Fruit fly (Drosophila melanogaster) whole organism, wandering third instar larva: ENCODE results near the gene GILT1.

ENCODE experiments used
- CG32264 ChIP-seq: fragments of 200-800 bp; sonication (Bioruptor generic); optimal IDR thresholded peaks from 2 replicates; lab custom pipeline; 2016; ENCODE audit warnings: missing biosample characterization, missing genetic modification characterization
- CG9705 ChIP-seq: fragments of 200-800 bp; sonication (Bioruptor generic); optimal IDR thresholded peaks from 2 replicates; lab custom pipeline; 2018; ENCODE audit warnings: missing biosample characterization, mild to moderate bottlenecking, missing genetic modification characterization
- Dfd ChIP-seq: fragments of >200 bp; optimal IDR thresholded peaks from 2 replicates; lab custom pipeline; 2017; ENCODE audit warnings: missing biosample characterization, missing genetic modification characterization
- Dif ChIP-seq: fragments of 200-275, 200-300 bp; sonication (Bioruptor generic); optimal IDR thresholded peaks from 2 replicates; lab custom pipeline; 2018; ENCODE audit warnings: missing biosample characterization, missing genetic modification characterization; ENCODE audit not compliant: partially characterized antibody
- GATAd ChIP-seq: sonication (Bioruptor generic); optimal IDR thresholded peaks from 2 replicates; lab custom pipeline; 2016; ENCODE audit warnings: missing biosample characterization, missing genetic modification characterization
- HLH106 ChIP-seq: fragments of 200-800 bp; optimal IDR thresholded peaks from 3 replicates; lab custom pipeline; 2019; ENCODE audit warnings: missing biosample characterization, mild to moderate bottlenecking, missing genetic modification characterization, moderate library complexity
- Hnf4 ChIP-seq: fragments of 200-800 bp; sonication (Bioruptor generic); optimal IDR thresholded peaks from 2 replicates; lab custom pipeline; 2016; ENCODE audit warnings: missing biosample characterization, mild to moderate bottlenecking, missing genetic modification characterization
- Hr78 ChIP-seq: fragments of >200 bp; optimal IDR thresholded peaks from 2 replicates; lab custom pipeline; 2017; ENCODE audit warnings: missing biosample characterization, missing genetic modification characterization
- Hr83 ChIP-seq: fragments of 200-300 bp; sonication (Bioruptor generic); optimal IDR thresholded peaks from 2 replicates; lab custom pipeline; 2016; ENCODE audit warnings: missing biosample characterization, mild to moderate bottlenecking, missing genetic modification characterization, moderate library complexity; ENCODE audit not compliant: poor library complexity, severe bottlenecking
- Jra ChIP-seq: sonication (Bioruptor generic); optimal IDR thresholded peaks from 2 replicates; lab custom pipeline; 2016; ENCODE audit warnings: missing biosample characterization, missing genetic modification characterization
- Mio ChIP-seq: sonication (Bioruptor generic); optimal IDR thresholded peaks from 2 replicates; lab custom pipeline; 2016; ENCODE audit warnings: missing biosample characterization, missing genetic modification characterization
- N ChIP-seq: fragments of >200 bp; optimal IDR thresholded peaks from 2 replicates; lab custom pipeline; 2018; ENCODE audit warnings: missing biosample characterization, missing external identifiers, missing genetic modification characterization
- OdsH ChIP-seq: fragments of 200-800 bp; sonication (Bioruptor generic); optimal IDR thresholded peaks from 2 replicates; lab custom pipeline; 2016; ENCODE audit warnings: missing biosample characterization, mild to moderate bottlenecking, missing genetic modification characterization
- Sp1 ChIP-seq: fragments of 200-800 bp; sonication (Bioruptor generic); optimal IDR thresholded peaks from 3 replicates; lab custom pipeline; 2019; ENCODE audit warnings: missing biosample characterization, mild to moderate bottlenecking, missing genetic modification characterization, moderate library complexity
- Vsx2 ChIP-seq: fragments of 200-300, 225-300 bp; sonication (Bioruptor generic); optimal IDR thresholded peaks from 2 replicates; lab custom pipeline; 2018; ENCODE audit warnings: missing biosample characterization, missing genetic modification characterization; ENCODE audit not compliant: partially characterized antibody
- br ChIP-seq: fragments of 200-800 bp; sonication (Bioruptor generic); optimal IDR thresholded peaks from 2 replicates; lab custom pipeline; 2016; ENCODE audit warnings: missing biosample characterization, missing genetic modification characterization
- dmrt93B ChIP-seq: fragments of 200-800 bp; sonication (Bioruptor generic); optimal IDR thresholded peaks from 2 replicates; lab custom pipeline; 2018; ENCODE audit warnings: missing biosample characterization, mild to moderate bottlenecking, missing genetic modification characterization
- ey ChIP-seq: fragments of 200-800 bp; sonication (Bioruptor generic); optimal IDR thresholded peaks from 2 replicates; lab custom pipeline; 2016; ENCODE audit warnings: missing biosample characterization, missing genetic modification characterization
- foxo ChIP-seq, 2 experiments: fragments of 200-800 bp; sonication (Bioruptor generic); optimal IDR thresholded peaks; 2 replicates in 1 of 2; 3 replicates in 1 of 2; lab custom pipeline; 2016 to 2017; ENCODE audit warnings: missing biosample characterization in 2 of 2, missing genetic modification characterization in 2 of 2
- fru ChIP-seq: fragments of 200-800 bp; sonication (Bioruptor generic); optimal IDR thresholded peaks from 3 replicates; lab custom pipeline; 2016; ENCODE audit warnings: missing biosample characterization, mild to moderate bottlenecking, missing genetic modification characterization
- h ChIP-seq: fragments of 200-800 bp; sonication (Bioruptor generic); optimal IDR thresholded peaks from 3 replicates; lab custom pipeline; 2016; ENCODE audit warnings: missing biosample characterization, mild to moderate bottlenecking, missing genetic modification characterization
- jim ChIP-seq: fragments of 175-275, 200-325 bp; sonication (Bioruptor generic); optimal IDR thresholded peaks from 2 replicates; lab custom pipeline; 2016; ENCODE audit warnings: missing biosample characterization, mild to moderate bottlenecking, missing genetic modification characterization
- lola ChIP-seq: fragments of >200 bp; optimal IDR thresholded peaks from 2 replicates; lab custom pipeline; 2017; ENCODE audit warnings: missing biosample characterization, missing genetic modification characterization
- pan ChIP-seq: fragments of >200 bp; optimal IDR thresholded peaks from 2 replicates; lab custom pipeline; 2017
- psq ChIP-seq: fragments of 200-800 bp; sonication (Bioruptor generic); optimal IDR thresholded peaks from 3 replicates; lab custom pipeline; 2017; ENCODE audit warnings: missing biosample characterization, mild to moderate bottlenecking, missing genetic modification characterization, moderate library complexity
- rgr ChIP-seq: fragments of 200-800 bp; sonication (Bioruptor generic); optimal IDR thresholded peaks from 3 replicates; lab custom pipeline; 2016; ENCODE audit warnings: missing biosample characterization, mild to moderate bottlenecking, missing genetic modification characterization
- sage ChIP-seq: fragments of 200-800 bp; sonication (Bioruptor generic); optimal IDR thresholded peaks from 2 replicates; lab custom pipeline; 2016; ENCODE audit warnings: missing biosample characterization, mild to moderate bottlenecking, missing genetic modification characterization
- sv ChIP-seq: fragments of 200-800 bp; sonication (Bioruptor generic); optimal IDR thresholded peaks from 3 replicates; lab custom pipeline; 2016; ENCODE audit warnings: missing biosample characterization, missing genetic modification characterization
- tai ChIP-seq: sonication (Bioruptor generic); optimal IDR thresholded peaks from 2 replicates; lab custom pipeline; 2016; ENCODE audit warnings: missing biosample characterization, missing genetic modification characterization
- usp ChIP-seq: fragments of >200 bp; optimal IDR thresholded peaks from 2 replicates; lab custom pipeline; 2017; ENCODE audit warnings: missing biosample characterization, missing genetic modification characterization
- woc ChIP-seq: sonication (Bioruptor generic); optimal IDR thresholded peaks from 2 replicates; lab custom pipeline; 2016; ENCODE audit warnings: missing biosample characterization, mild to moderate bottlenecking, missing genetic modification characterization

Gene GILT1

dm6 chr3R:13433623-13434022, 32.0 kb upstream of the GILT1 start (continued):
- TF ChIP-seq OdsH (GFP tag; lab: Kevin White, UChicago): peak; percentile 73
- no peak for TF ChIP-seq CG9705 (GFP tag; lab: Kevin White, UChicago)
- TF ChIP-seq Sp1 (GFP tag; lab: Kevin White, UChicago): peak; percentile 58
- TF ChIP-seq br (GFP tag; lab: Kevin White, UChicago): peak; percentile 54
- no peak for TF ChIP-seq sage (GFP tag; lab: Kevin White, UChicago)
- TF ChIP-seq Dfd (GFP tag; lab: Kevin White, UChicago): no peak
- TF ChIP-seq sv (GFP tag; lab: Kevin White, UChicago): peak; percentile 65

- TF ChIP-seq sv (GFP tag; lab: Kevin White, UChicago): peak; percentile 41
- peak; percentile 50 for TF ChIP-seq psq (GFP tag; lab: Kevin White, UChicago)
- no peak for TF ChIP-seq tai (GFP tag; lab: Kevin White, UChicago)
- no peak for TF ChIP-seq CG32264 (GFP tag; lab: Kevin White, UChicago)
- no peak for TF ChIP-seq Hr83 (GFP tag; lab: Kevin White, UChicago)
- TF ChIP-seq ey: peak; percentile 80
- TF ChIP-seq fru (GFP tag; lab: Kevin White, UChicago): peak; percentile 67
- TF ChIP-seq usp: no peak
- TF ChIP-seq GATAd (GFP tag; lab: Kevin White, UChicago): no peak
- no peak for TF ChIP-seq Vsx2 (GFP tag; lab: Kevin White, UChicago)
- TF ChIP-seq Hr78 (GFP tag; lab: Kevin White, UChicago): no peak
- no peak for TF ChIP-seq Mio (GFP tag; lab: Kevin White, UChicago)
- TF ChIP-seq jim (GFP tag; lab: Kevin White, UChicago): no peak
- peak; percentile 62 for TF ChIP-seq br (GFP tag; lab: Kevin White, UChicago)
- peak; percentile 45 for TF ChIP-seq HLH106 (tag; lab: Kevin White, UChicago)
- peak; percentile 15 for TF ChIP-seq Sp1 (GFP tag; lab: Kevin White, UChicago)
- peak; percentile 38 for TF ChIP-seq dmrt93B
- TF ChIP-seq lola (GFP tag; lab: Kevin White, UChicago): no peak
- TF ChIP-seq Jra (GFP tag; lab: Kevin White, UChicago): no peak
- TF ChIP-seq pan: no peak
- peak; percentile 20 for TF ChIP-seq woc (GFP tag; lab: Kevin White, UChicago)
- no peak for TF ChIP-seq sage (GFP tag; lab: Kevin White, UChicago)
- TF ChIP-seq OdsH (GFP tag; lab: Kevin White, UChicago): peak; percentile 67
- peak; percentile 73 for TF ChIP-seq rgr
- TF ChIP-seq h (GFP tag; lab: Kevin White, UChicago): peak; percentile 76
- peak in 1 of 2 experiments; percentile 70 for TF ChIP-seq foxo (GFP tag; optimal IDR thresholded peaks at IDR 0.05; lab: Kevin White, UChicago)
- TF ChIP-seq Hnf4 (GFP tag; lab: Kevin White, UChicago): peak; percentile 50
- no peak for TF ChIP-seq N (GFP tag; lab: Kevin White, UChicago)
Observed at dm6 chr3R:13428341-13429040, 26.8 kb upstream of the GILT1 start.

- TF ChIP-seq OdsH (GFP tag; lab: Kevin White, UChicago): no peak
- peak; percentile 17 for TF ChIP-seq dmrt93B
- TF ChIP-seq HLH106 (tag; lab: Kevin White, UChicago): peak; percentile 0
- no peak for TF ChIP-seq N (GFP tag; lab: Kevin White, UChicago)
Observed at dm6 chr3R:13425470-13426033, 23.9 kb upstream of the GILT1 start, which contains the start of gene Act87E. Gene Act87E, plus strand, starts transcription at chr3R:13425983.

- no peak for TF ChIP-seq foxo (GFP tag; optimal IDR thresholded peaks at IDR 0.05; lab: Kevin White, UChicago)
- TF ChIP-seq rgr: no peak
- no peak for TF ChIP-seq Dif (GFP tag; lab: Kevin White, UChicago)
Observed at dm6 chr3R:13422178-13422577, 20.5 kb upstream of the GILT1 start.
